Fruit fly (Drosophila melanogaster) whole organism, embryonic: ENCODE data around the gene CG5435.

Experiments
- Atf6 ChIP-seq: fragments of 200-800 bp; sonication (Bioruptor generic); IDR thresholded peaks from 2 replicates; pipeline ENCODE4 v1.3.6; 2022; ENCODE audit warnings: missing biosample characterization, missing genetic modification characterization
- Awh ChIP-seq: fragments of 200-800 bp; sonication (Bioruptor generic); IDR thresholded peaks from 2 replicates; pipeline ENCODE4, ENCODE4 v1.3.6; 2022; ENCODE audit warnings: missing biosample characterization, missing genetic modification characterization
- Bgb ChIP-seq: fragments of 200-800 bp; sonication (Bioruptor generic); IDR thresholded peaks from 2 replicates; pipeline ENCODE4 v1.3.6; 2022; ENCODE audit warnings: missing biosample characterization, missing genetic modification characterization; ENCODE audit not compliant: partially characterized antibody
- Blimp-1 ChIP-seq: fragments of 200-800 bp; sonication (Bioruptor generic); optimal IDR thresholded peaks from 3 replicates; lab custom pipeline; 2018; ENCODE audit warnings: missing biosample characterization, missing genetic modification characterization, mild to moderate bottlenecking, moderate library complexity, missing genetic modification reagents
- CG10431 ChIP-seq: fragments of 200-800 bp; sonication (Bioruptor generic); optimal IDR thresholded peaks from 3 replicates; lab custom pipeline; 2018; ENCODE audit warnings: missing biosample characterization, mild to moderate bottlenecking, missing genetic modification characterization
- CG11085 ChIP-seq: fragments of 200-800 bp; sonication (Bioruptor generic); IDR thresholded peaks from 2 replicates; pipeline ENCODE4 v1.3.6; 2022; ENCODE audit warnings: missing biosample characterization, missing genetic modification characterization
- CG11504 ChIP-seq: fragments of 200-800 bp; sonication (Bioruptor generic); optimal IDR thresholded peaks from 3 replicates; lab custom pipeline; 2019; ENCODE audit warnings: missing biosample characterization, mild to moderate bottlenecking, missing genetic modification characterization, moderate library complexity
- CG12071 ChIP-seq: fragments of 200-800 bp; sonication (Bioruptor generic); optimal IDR thresholded peaks from 3 replicates; lab custom pipeline; 2018; ENCODE audit warnings: missing biosample characterization, mild to moderate bottlenecking, missing genetic modification characterization
- CG13894 ChIP-seq: fragments of 200-800 bp; sonication (Bioruptor generic); optimal IDR thresholded peaks from 3 replicates; lab custom pipeline; 2018; ENCODE audit warnings: missing biosample characterization, mild to moderate bottlenecking, missing genetic modification characterization, moderate library complexity
- CG14860 ChIP-seq: fragments of 200-800 bp; sonication (Bioruptor generic); IDR thresholded peaks from 3 replicates; pipeline ENCODE4 v1.3.6; 2022; ENCODE audit warnings: missing biosample characterization, missing genetic modification characterization; ENCODE audit not compliant: partially characterized antibody
- CG15269 ChIP-seq: fragments of 200-800 bp; sonication (Bioruptor generic); optimal IDR thresholded peaks from 2 replicates; lab custom pipeline; 2018; ENCODE audit warnings: missing biosample characterization, mild to moderate bottlenecking, missing genetic modification characterization, moderate library complexity
- CG15514 ChIP-seq: fragments of 200-800 bp; sonication (Bioruptor generic); optimal IDR thresholded peaks from 3 replicates; lab custom pipeline; 2017; ENCODE audit warnings: missing biosample characterization, missing genetic modification characterization, mild to moderate bottlenecking, moderate library complexity, missing genetic modification reagents
- CG15601 ChIP-seq: fragments of 200-800 bp; sonication (Bioruptor generic); optimal IDR thresholded peaks from 3 replicates; lab custom pipeline; 2019; ENCODE audit warnings: missing biosample characterization, mild to moderate bottlenecking, missing genetic modification characterization, moderate library complexity
- CG1647 ChIP-seq: fragments of 200-800 bp; sonication (Bioruptor generic); optimal IDR thresholded peaks from 3 replicates; lab custom pipeline; 2016; ENCODE audit warnings: missing biosample characterization, missing genetic modification characterization
- CG17829 ChIP-seq: fragments of 200-800 bp; optimal IDR thresholded peaks from 2 replicates; lab custom pipeline; 2019; ENCODE audit warnings: missing biosample characterization, mild to moderate bottlenecking, missing genetic modification characterization, moderate library complexity
- CG18011 ChIP-seq: fragments of 200-800 bp; sonication (Bioruptor generic); optimal IDR thresholded peaks from 2 replicates; lab custom pipeline; 2017; ENCODE audit warnings: missing biosample characterization, missing genetic modification characterization, mild to moderate bottlenecking, moderate library complexity, missing genotype
- CG18476 ChIP-seq: fragments of 200-800 bp; sonication (Bioruptor generic); optimal IDR thresholded peaks from 2 replicates; lab custom pipeline; 2016; ENCODE audit warnings: missing biosample characterization, mild to moderate bottlenecking, missing genetic modification characterization
- CG3065 ChIP-seq: fragments of 200-800 bp; sonication (Bioruptor generic); optimal IDR thresholded peaks from 2 replicates; lab custom pipeline; 2016; ENCODE audit warnings: missing biosample characterization, missing genetic modification characterization
- CG31224 ChIP-seq: fragments of 200-800 bp; sonication (Bioruptor generic); IDR thresholded peaks from 2 replicates; pipeline ENCODE4 v1.3.6; 2022; ENCODE audit warnings: missing biosample characterization, missing genetic modification characterization
- CG34376 ChIP-seq: fragments of 200-800 bp; sonication (Bioruptor generic); optimal IDR thresholded peaks from 2 replicates; lab custom pipeline; 2018; ENCODE audit warnings: missing biosample characterization, mild to moderate bottlenecking, missing genetic modification characterization
- CG4282 ChIP-seq: fragments of 200-800 bp; sonication (Bioruptor generic); optimal IDR thresholded peaks from 2 replicates; lab custom pipeline; 2016; ENCODE audit warnings: missing biosample characterization, missing genetic modification characterization
- CG8478 ChIP-seq: fragments of >200 bp; optimal IDR thresholded peaks from 2 replicates; lab custom pipeline; 2018
- CG8765 ChIP-seq: fragments of 200-800 bp; sonication (Bioruptor generic); IDR thresholded peaks from 2 replicates; pipeline ENCODE4 v1.3.6; 2022; ENCODE audit warnings: missing biosample characterization, missing genetic modification characterization
- D ChIP-seq, 2 experiments: fragments of 200-800 bp in 1 of 2; fragments of >200 bp in 1 of 2; sonication (Bioruptor generic) in 1 of 2; optimal IDR thresholded peaks; 2 replicates in 1 of 2; 3 replicates in 1 of 2; lab custom pipeline; 2017; ENCODE audit warnings: mild to moderate bottlenecking in 1 of 2, missing biosample characterization in 1 of 2, missing genetic modification characterization in 1 of 2, missing genetic modification reagents in 1 of 2
- Deaf1 ChIP-seq: fragments of 200-800 bp; optimal IDR thresholded peaks from 3 replicates; lab custom pipeline; 2019; ENCODE audit warnings: missing biosample characterization, mild to moderate bottlenecking, missing genetic modification characterization, moderate library complexity
- Drgx ChIP-seq: fragments of 200-800 bp; sonication (Bioruptor generic); IDR thresholded peaks from 2 replicates; pipeline ENCODE4 v1.3.6; 2022; ENCODE audit warnings: missing biosample characterization, missing genetic modification characterization
- Fer2 ChIP-seq: fragments of 200-800 bp; sonication (Bioruptor generic); optimal IDR thresholded peaks from 2 replicates; lab custom pipeline; 2018; ENCODE audit warnings: missing biosample characterization, mild to moderate bottlenecking, missing genetic modification characterization, moderate library complexity
- Gsc ChIP-seq: fragments of 200-800 bp; sonication (Bioruptor generic); IDR thresholded peaks from 2 replicates; pipeline ENCODE4 v1.3.6; 2022; ENCODE audit warnings: missing biosample characterization, missing genetic modification characterization
- HmgZ ChIP-seq: fragments of 200-800 bp; sonication (Bioruptor generic); optimal IDR thresholded peaks from 2 replicates; lab custom pipeline; 2018; ENCODE audit warnings: missing biosample characterization, mild to moderate bottlenecking, missing genetic modification characterization
- Hr3 ChIP-seq: fragments of 200-800 bp; sonication (Bioruptor generic); optimal IDR thresholded peaks from 3 replicates; lab custom pipeline; 2016; ENCODE audit warnings: missing biosample characterization, missing genetic modification characterization
- Hr51 ChIP-seq, 2 experiments: fragments of 200-800 bp; sonication (Bioruptor generic); optimal IDR thresholded peaks; 2 replicates in 1 of 2; 3 replicates in 1 of 2; lab custom pipeline; 2016 to 2018; ENCODE audit warnings: missing biosample characterization in 2 of 2, missing genetic modification characterization in 2 of 2, mild to moderate bottlenecking in 1 of 2, moderate library complexity in 1 of 2
- Kr ChIP-seq: fragments of 200-800 bp; sonication (Bioruptor generic); optimal IDR thresholded peaks from 2 replicates; lab custom pipeline; 2017; ENCODE audit warnings: missing biosample characterization, mild to moderate bottlenecking, missing genetic modification characterization
- Scr ChIP-seq: fragments of 200-800 bp; sonication (Bioruptor generic); IDR thresholded peaks from 2 replicates; pipeline ENCODE4 v1.3.6; 2022; ENCODE audit warnings: missing biosample characterization, missing genetic modification characterization; ENCODE audit not compliant: partially characterized antibody
- Sox102F ChIP-seq: fragments of 200-800 bp; sonication (Bioruptor generic); optimal IDR thresholded peaks from 2 replicates; lab custom pipeline; 2018; ENCODE audit warnings: missing biosample characterization, mild to moderate bottlenecking, missing genetic modification characterization, moderate library complexity
- Trl ChIP-seq, 3 experiments: fragments of >200 bp in 2 of 3; fragments of 200-800 bp in 1 of 3; sonication (Bioruptor generic) in 1 of 3; optimal IDR thresholded peaks; 2 replicates in 1 of 3; 3 replicates in 2 of 3; lab custom pipeline; 2016 to 2017; ENCODE audit warnings: missing biosample characterization in 1 of 3, missing genetic modification characterization in 1 of 3
- Xbp1 ChIP-seq: fragments of 200-800 bp; sonication (Bioruptor generic); optimal IDR thresholded peaks from 3 replicates; lab custom pipeline; 2016; ENCODE audit warnings: missing biosample characterization, mild to moderate bottlenecking, missing genetic modification characterization
- al ChIP-seq: fragments of 200-800 bp; sonication (Bioruptor generic); IDR thresholded peaks from 2 replicates; pipeline ENCODE4 v1.3.6; 2022; ENCODE audit warnings: missing biosample characterization, missing genetic modification characterization
- amos ChIP-seq: fragments of 200-800 bp; sonication (Bioruptor generic); IDR thresholded peaks from 2 replicates; pipeline ENCODE4 v1.3.6; 2022; ENCODE audit warnings: missing biosample characterization, missing genetic modification characterization; ENCODE audit not compliant: partially characterized antibody
- ato ChIP-seq: fragments of 200-800 bp; sonication (Bioruptor generic); IDR thresholded peaks from 2 replicates; pipeline ENCODE4 v1.3.6; 2022; ENCODE audit warnings: missing biosample characterization, missing genetic modification characterization; ENCODE audit not compliant: partially characterized antibody
- chn ChIP-seq: fragments of 200-800 bp; sonication (Bioruptor generic); optimal IDR thresholded peaks from 2 replicates; lab custom pipeline; 2016; ENCODE audit warnings: missing biosample characterization, missing genetic modification characterization
- da ChIP-seq: fragments of 200-800 bp; sonication (Bioruptor generic); optimal IDR thresholded peaks from 2 replicates; lab custom pipeline; 2016; ENCODE audit warnings: missing biosample characterization, missing genetic modification characterization
- dm ChIP-seq: fragments of 200-800 bp; sonication (Bioruptor generic); optimal IDR thresholded peaks from 3 replicates; lab custom pipeline; 2016; ENCODE audit warnings: missing biosample characterization, missing genetic modification characterization
- dysf ChIP-seq: fragments of 200-800 bp; sonication (Bioruptor generic); IDR thresholded peaks from 3 replicates; pipeline ENCODE4 v1.3.6; 2022; ENCODE audit warnings: missing biosample characterization, missing genetic modification characterization
- en ChIP-seq: fragments of 200-800 bp; sonication (Bioruptor generic); optimal IDR thresholded peaks from 2 replicates; lab custom pipeline; 2016; ENCODE audit warnings: missing biosample characterization, missing genetic modification characterization
- fd3F ChIP-seq: fragments of 200-800 bp; sonication (Bioruptor generic); optimal IDR thresholded peaks from 2 replicates; lab custom pipeline; 2018; ENCODE audit warnings: missing biosample characterization, mild to moderate bottlenecking, missing genetic modification characterization, moderate library complexity
- fru ChIP-seq: fragments of >200 bp; optimal IDR thresholded peaks from 2 replicates; lab custom pipeline; 2017
- gro ChIP-seq: fragments of 200-800 bp; sonication (Bioruptor generic); optimal IDR thresholded peaks from 2 replicates; lab custom pipeline; 2016; ENCODE audit warnings: missing biosample characterization, missing genetic modification characterization
- peb ChIP-seq: fragments of 200-800 bp; sonication (Bioruptor generic); IDR thresholded peaks from 2 replicates; pipeline ENCODE4 v1.3.6; 2022; ENCODE audit warnings: missing biosample characterization, missing genetic modification characterization
- salm ChIP-seq: fragments of 200-800 bp; sonication (Bioruptor generic); optimal IDR thresholded peaks from 2 replicates; lab custom pipeline; 2018; ENCODE audit warnings: missing biosample characterization, mild to moderate bottlenecking, missing genetic modification characterization
- sima ChIP-seq: fragments of 200-800 bp; sonication (Bioruptor generic); optimal IDR thresholded peaks from 2 replicates; lab custom pipeline; 2016; ENCODE audit warnings: missing biosample characterization, missing genetic modification characterization

The CG5435 gene

DNA sequence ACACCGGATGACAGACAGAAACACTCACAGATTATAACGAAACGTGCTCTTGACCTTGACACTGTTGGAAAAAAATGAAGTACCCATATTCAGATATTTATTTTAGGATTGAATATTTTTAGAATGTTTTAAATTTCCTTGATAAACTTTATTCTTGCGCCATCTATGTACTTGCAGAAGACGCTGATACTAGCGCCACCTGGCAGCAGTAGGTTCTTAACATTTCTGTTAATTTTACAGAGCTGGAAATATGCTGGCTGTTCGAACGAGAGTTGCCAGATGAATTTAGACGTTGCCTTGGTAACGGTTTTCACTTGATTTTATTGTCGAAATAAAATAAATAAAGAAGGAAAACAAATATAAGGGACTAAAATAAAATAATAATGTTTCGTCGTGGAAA, 6.1 kb downstream of the CG5435 start, which contains the start of gene Fam92 (continued):
- peak; percentile 13 to 39 for TF ChIP-seq Hr51 (GFP tag; optimal IDR thresholded peaks at IDR 0.05; lab: Kevin White, UChicago)
- peak; percentile 11; the same call in 1 of the 2 replicates for TF ChIP-seq CG11085
- TF ChIP-seq en (GFP tag; lab: Kevin White, UChicago): peak; percentile 39
- TF ChIP-seq CG10431: no peak
- TF ChIP-seq da: no peak
- peak; percentile 6 for TF ChIP-seq dm (GFP tag; lab: Kevin White, UChicago)
- TF ChIP-seq Scr (GFP tag; lab: Robert Waterston, UW): no peak
- TF ChIP-seq CG1647 (GFP tag; lab: Kevin White, UChicago): no peak
- TF ChIP-seq Sox102F (GFP tag; lab: Kevin White, UChicago): peak; percentile 57
- TF ChIP-seq Gsc (GFP tag; lab: Robert Waterston, UW): no peak
- TF ChIP-seq Drgx: no peak
- no peak for TF ChIP-seq CG8478 (lab: Kevin White, UChicago)
- TF ChIP-seq Deaf1 (tag; lab: Kevin White, UChicago): peak; percentile 21
- TF ChIP-seq Atf6 (GFP tag; lab: Robert Waterston, UW): no peak
- TF ChIP-seq Fer2 (tag; lab: Kevin White, UChicago): peak; percentile 12
- TF ChIP-seq CG31224 (GFP tag; lab: Robert Waterston, UW): no peak
- no peak for TF ChIP-seq Kr (GFP tag; lab: Kevin White, UChicago)
- peak; percentile 35 for TF ChIP-seq CG15514
- TF ChIP-seq dysf (GFP tag; lab: Robert Waterston, UW): peak; percentile 49; the same call in 1 of the 3 replicates
- TF ChIP-seq CG13894 (tag; lab: Kevin White, UChicago): peak; percentile 14
- no peak for TF ChIP-seq salm (tag; lab: Kevin White, UChicago)
- peak; percentile 60 for TF ChIP-seq CG15269 (tag; lab: Kevin White, UChicago)
- no peak for TF ChIP-seq CG14860 (GFP tag; lab: Robert Waterston, UW)
- 0 out of 2 replicates have a peak, but pooled peaks have one; percentile 7 for TF ChIP-seq CG8765 (GFP tag; lab: Robert Waterston, UW)
- peak; percentile 27; the same call in 1 of the 2 replicates for TF ChIP-seq amos (GFP tag; lab: Robert Waterston, UW)
- peak; percentile 78 for TF ChIP-seq CG17829 (tag; lab: Kevin White, UChicago)
- no peak for TF ChIP-seq peb (GFP tag; lab: Robert Waterston, UW)
- no peak for TF ChIP-seq fru (lab: Kevin White, UChicago)
- TF ChIP-seq fd3F (GFP tag; lab: Kevin White, UChicago): peak; percentile 27
- TF ChIP-seq chn: peak; percentile 7
- no peak for TF ChIP-seq sima (GFP tag; lab: Kevin White, UChicago)
- TF ChIP-seq CG34376 (GFP tag; lab: Kevin White, UChicago): peak; percentile 43
- peak; percentile 49 for TF ChIP-seq gro (GFP tag; lab: Kevin White, UChicago)
- peak; percentile 39 for TF ChIP-seq Blimp-1 (GFP tag; lab: Kevin White, UChicago)
- no peak for TF ChIP-seq CG4282 (GFP tag; lab: Kevin White, UChicago)
- TF ChIP-seq D (optimal IDR thresholded peaks at IDR 0.05; lab: Kevin White, UChicago): no peak
- no peak for TF ChIP-seq D (GFP tag; optimal IDR thresholded peaks at IDR 0.05; lab: Kevin White, UChicago)
- TF ChIP-seq Bgb (GFP tag; lab: Robert Waterston, UW): peak; percentile 42; the same call in 1 of the 2 replicates
- peak; percentile 46 for TF ChIP-seq Hr3
- no peak for TF ChIP-seq CG3065 (GFP tag; lab: Kevin White, UChicago)
- no peak for TF ChIP-seq Awh (GFP tag; lab: Robert Waterston, UW)
- TF ChIP-seq CG11504: peak; percentile 68
- TF ChIP-seq CG15601 (tag; lab: Kevin White, UChicago): peak; percentile 60
- no peak for TF ChIP-seq ato (GFP tag; lab: Robert Waterston, UW)
- TF ChIP-seq CG12071: no peak
- peak; percentile 51 for TF ChIP-seq HmgZ (tag; lab: Kevin White, UChicago)
- TF ChIP-seq al (GFP tag; lab: Robert Waterston, UW): no peak
- no peak for TF ChIP-seq Trl (optimal IDR thresholded peaks at IDR 0.05; lab: Kevin White, UChicago)
- peak; percentile 50 for TF ChIP-seq Trl (GFP tag; optimal IDR thresholded peaks at IDR 0.05; lab: Kevin White, UChicago)
- TF ChIP-seq CG18476 (GFP tag; lab: Kevin White, UChicago): no peak
- TF ChIP-seq CG18011 (GFP tag; lab: Kevin White, UChicago): no peak
- TF ChIP-seq Xbp1 (GFP tag; lab: Kevin White, UChicago): peak; percentile 73
